Worm (Caenorhabditis elegans) whole organism, young adult: ENCODE measurements around the gene rhgf-2.

Source experiments
- D2030.7 ChIP-seq: fragments of 200-800 bp; sonication (Bioruptor generic); IDR thresholded peaks from 2 replicates; pipeline ENCODE4 v1.3.6; 2022; ENCODE audit warnings: missing genetic modification reagents, missing genetic modification characterization, missing compliant biosample characterization
- F37B4.10 ChIP-seq: fragments of 200-800 bp; sonication (Bioruptor generic); IDR thresholded peaks from 2 replicates; pipeline ENCODE4 v1.3.6; 2022; ENCODE audit warnings: missing genetic modification characterization, missing compliant biosample characterization
- F57C9.4 ChIP-seq: sonication (generic microtip); optimal IDR thresholded peaks from 2 replicates; lab custom pipeline; 2017; ENCODE audit warnings: mild to moderate bottlenecking, missing genetic modification characterization, missing compliant biosample characterization
- Y56A3A.18 ChIP-seq: fragments of 200-800 bp; sonication (Bioruptor generic); IDR thresholded peaks from 2 replicates; pipeline ENCODE4 v1.3.6; 2022; ENCODE audit warnings: missing genetic modification reagents, missing genetic modification characterization, missing compliant biosample characterization
- Y79H2A.3 ChIP-seq: fragments of 200-800 bp; sonication (Bioruptor generic); conservative IDR thresholded peaks from 2 replicates; pipeline ENCODE4 v1.3.6; 2022; ENCODE audit warnings: missing genetic modification reagents, missing genetic modification characterization, missing compliant biosample characterization
- ama-1 ChIP-seq, 3 experiments: fragments of 150-350 bp in 1 of 3; sonication (generic microtip) in 2 of 3; optimal IDR thresholded peaks; 2 replicates each; lab custom pipeline; 2014 to 2018; ENCODE audit warnings: missing biosample characterization in 2 of 3, missing genetic modification characterization in 2 of 3, missing genetic modification reagents in 2 of 3
- ceh-100 ChIP-seq: fragments of 200-800 bp; sonication (Bioruptor generic); IDR thresholded peaks from 2 replicates; pipeline ENCODE4 v1.3.6; 2022; ENCODE audit warnings: missing genetic modification reagents, missing genetic modification characterization, missing compliant biosample characterization
- ekl-4 ChIP-seq: fragments of 200-800 bp; sonication (Bioruptor generic); IDR thresholded peaks from 2 replicates; pipeline ENCODE4 v1.3.6; 2022; ENCODE audit warnings: missing genetic modification reagents, missing genetic modification characterization, missing compliant biosample characterization
- madf-8 ChIP-seq: fragments of 200-800 bp; sonication (Bioruptor generic); conservative IDR thresholded peaks from 2 replicates; pipeline ENCODE4 v1.3.6; 2022; ENCODE audit warnings: missing genetic modification reagents, missing genetic modification characterization, missing compliant biosample characterization
- sdz-38 ChIP-seq: sonication (generic microtip); optimal IDR thresholded peaks from 2 replicates; lab custom pipeline; 2016; ENCODE audit warnings: missing genotype, missing genetic modification characterization, missing compliant biosample characterization
- snpc-4 ChIP-seq, 5 experiments: fragments of 150-350 bp in 1 of 5; sonication (generic microtip) in 4 of 5; optimal IDR thresholded peaks; 2 replicates each; lab custom pipeline; 2014 to 2018; ENCODE audit warnings: missing genetic modification characterization in 5 of 5, missing biosample characterization in 3 of 5, antibody characterized with exemption in 2 of 5, mild to moderate bottlenecking in 2 of 5, missing compliant biosample characterization in 2 of 5, missing genotype in 2 of 5, moderate library complexity in 2 of 5, missing genetic modification reagents in 1 of 5

ce11 chrII:4157817-4158216, 57.2 kb downstream of the rhgf-2 start:
- TF ChIP-seq D2030.7 (GFP tag; lab: Robert Waterston, UW) (no peak), sdz-38 (tag; lab: Kevin White, UChicago) (no peak), snpc-4 (GFP tag; optimal IDR thresholded peaks at IDR 0.05; lab: Kevin White, UChicago) (no peak), snpc-4 (tag; optimal IDR thresholded peaks at IDR 0.05; lab: Kevin White, UChicago) (no peak), ama-1 (optimal IDR thresholded peaks at IDR 0.05; lab: Kevin White, UChicago) (no peak), ama-1 (GFP tag; optimal IDR thresholded peaks at IDR 0.05; lab: Kevin White, UChicago) (no peak), F37B4.10 (GFP tag; lab: Robert Waterston, UW) (no peak), Y79H2A.3 (GFP tag; lab: Robert Waterston, UW) (no peak), ekl-4 (GFP tag; lab: Robert Waterston, UW) (no peak), F57C9.4 (no peak), madf-8 (GFP tag; lab: Robert Waterston, UW) (no peak), ceh-100 (GFP tag; lab: Robert Waterston, UW) (no peak), Y56A3A.18 (no peak)
